Worm (Caenorhabditis elegans) whole organism, L1 larva: ENCODE results near the gene spe-10.
A peak's percentile ranks its signal among the peaks of the same experiment; 100 is the strongest.

ENCODE experiments used
- C04F5.9 ChIP-seq: sonication (generic microtip); optimal IDR thresholded peaks from 2 replicates; lab custom pipeline; 2016; ENCODE audit warnings: missing genetic modification characterization, missing compliant biosample characterization
- C16A3.4 ChIP-seq: fragments of 150-350 bp; optimal IDR thresholded peaks from 2 replicates; lab custom pipeline; 2014; ENCODE audit warnings: missing biosample characterization, missing genetic modification characterization
- F16B12.6 ChIP-seq: fragments of 150-350 bp; optimal IDR thresholded peaks from 2 replicates; lab custom pipeline; 2014; ENCODE audit warnings: missing biosample characterization, missing genetic modification characterization
- aly-2 ChIP-seq: fragments of 150-350 bp; optimal IDR thresholded peaks from 2 replicates; lab custom pipeline; 2014; ENCODE audit warnings: missing biosample characterization, missing genetic modification characterization
- ceh-8 ChIP-seq: fragments of 200-800 bp; sonication (Bioruptor generic); optimal IDR thresholded peaks from 2 replicates; lab custom pipeline; 2018; ENCODE audit warnings: mild to moderate bottlenecking, missing genetic modification characterization, moderate library complexity, missing compliant biosample characterization
- ceh-88 ChIP-seq: fragments of 200-800 bp; sonication (Bioruptor generic); IDR thresholded peaks from 2 replicates; pipeline ENCODE4 v1.3.6; 2022; ENCODE audit warnings: missing genetic modification characterization, missing compliant biosample characterization
- efl-1 ChIP-seq, 4 experiments: fragments of 150-350 bp; optimal IDR thresholded peaks in 3 of 4; peaks in 1 of 4; 1 replicate in 1 of 4; 2 replicates in 3 of 4; lab custom pipeline; 2014; ENCODE audit warnings: missing biosample characterization in 2 of 4, missing genetic modification characterization in 2 of 4, missing genetic modification reagents in 2 of 4
- elt-2 ChIP-seq: sonication (generic microtip); optimal IDR thresholded peaks from 2 replicates; lab custom pipeline; 2016; ENCODE audit warnings: missing genetic modification characterization, mild to moderate bottlenecking, inconsistent platforms, missing compliant biosample characterization, missing genetic modification reagents
- fkh-10 ChIP-seq: sonication (generic microtip); optimal IDR thresholded peaks from 2 replicates; lab custom pipeline; 2017; ENCODE audit warnings: missing biosample characterization, missing genetic modification reagents, missing genetic modification characterization
- fkh-4 ChIP-seq: sonication (generic microtip); optimal IDR thresholded peaks from 2 replicates; lab custom pipeline; 2016; ENCODE audit warnings: missing compliant biosample characterization, missing genetic modification characterization, borderline replicate concordance
- fkh-8 ChIP-seq: sonication (generic microtip); optimal IDR thresholded peaks from 2 replicates; lab custom pipeline; 2016; ENCODE audit warnings: mild to moderate bottlenecking, missing genetic modification characterization, missing compliant biosample characterization
- fos-1 ChIP-seq: fragments of 150-350 bp; optimal IDR thresholded peaks from 2 replicates; lab custom pipeline; 2014; ENCODE audit warnings: missing biosample characterization, missing genetic modification characterization
- hlh-17 ChIP-seq: fragments of 200-800 bp; sonication (Bioruptor generic); optimal IDR thresholded peaks from 2 replicates; lab custom pipeline; 2018; ENCODE audit warnings: missing genetic modification characterization, mild to moderate bottlenecking, missing compliant biosample characterization, moderate library complexity, borderline replicate concordance
- irx-1 ChIP-seq: sonication (generic microtip); optimal IDR thresholded peaks from 2 replicates; lab custom pipeline; 2016; ENCODE audit warnings: missing genetic modification characterization, missing compliant biosample characterization
- isw-1 ChIP-seq: fragments of 200-800 bp; sonication (Bioruptor generic); IDR thresholded peaks from 2 replicates; pipeline ENCODE4 v1.3.6; 2022; ENCODE audit warnings: missing genetic modification characterization, missing compliant biosample characterization
- lin-15B ChIP-seq: fragments of 150-350 bp; sonication (generic microtip); optimal IDR thresholded peaks from 3 replicates; lab custom pipeline; 2014; ENCODE audit warnings: missing biosample characterization, missing genetic modification characterization
- lir-3 ChIP-seq: sonication (generic microtip); optimal IDR thresholded peaks from 2 replicates; lab custom pipeline; 2016; ENCODE audit warnings: mild to moderate bottlenecking, missing genetic modification characterization, moderate library complexity, missing compliant biosample characterization; ENCODE audit not compliant: poor library complexity
- lsy-2 ChIP-seq, 2 experiments: fragments of 150-350 bp; optimal IDR thresholded peaks; 2 replicates each; lab custom pipeline; 2014; ENCODE audit warnings: missing biosample characterization in 2 of 2, missing genetic modification characterization in 2 of 2
- mab-9 ChIP-seq: fragments of 200-800 bp; sonication (Bioruptor generic); IDR thresholded peaks from 2 replicates; pipeline ENCODE4 v1.3.6; 2022; ENCODE audit warnings: missing genetic modification reagents, missing genetic modification characterization, missing compliant biosample characterization
- mdl-1 ChIP-seq, 2 experiments: fragments of 150-350 bp; optimal IDR thresholded peaks; 2 replicates each; lab custom pipeline; 2014 to 2017; ENCODE audit warnings: missing biosample characterization in 2 of 2, missing genetic modification characterization in 2 of 2, inconsistent platforms in 1 of 2
- nhr-19 ChIP-seq: fragments of 200-800 bp; sonication (Bioruptor generic); conservative IDR thresholded peaks from 2 replicates; pipeline ENCODE4 v1.3.6; 2022; ENCODE audit warnings: missing genetic modification characterization, missing compliant biosample characterization
- nhr-20 ChIP-seq: sonication (generic microtip); optimal IDR thresholded peaks from 2 replicates; lab custom pipeline; 2016; ENCODE audit warnings: mild to moderate bottlenecking, missing genetic modification characterization, missing compliant biosample characterization
- nhr-237 ChIP-seq: fragments of 150-350 bp; optimal IDR thresholded peaks from 2 replicates; lab custom pipeline; 2014; ENCODE audit warnings: missing biosample characterization, missing genetic modification characterization
- nhr-47 ChIP-seq: sonication (generic microtip); optimal IDR thresholded peaks from 2 replicates; lab custom pipeline; 2016; ENCODE audit warnings: mild to moderate bottlenecking, missing genetic modification characterization, moderate library complexity, missing compliant biosample characterization
- nhr-84 ChIP-seq: sonication (generic microtip); optimal IDR thresholded peaks from 2 replicates; lab custom pipeline; 2017; ENCODE audit warnings: missing biosample characterization, missing genetic modification characterization
- nhr-85 ChIP-seq: sonication (generic microtip); peaks from one replicate; lab custom pipeline; 2016; ENCODE audit warnings: missing genetic modification characterization, inconsistent platforms, missing compliant biosample characterization
- pqm-1 ChIP-seq: sonication (generic microtip); optimal IDR thresholded peaks from 3 replicates; lab custom pipeline; 2017; ENCODE audit warnings: missing biosample characterization, missing genetic modification characterization
- snu-23 ChIP-seq: sonication (generic microtip); optimal IDR thresholded peaks from 2 replicates; lab custom pipeline; 2016; ENCODE audit warnings: missing genetic modification characterization, missing compliant biosample characterization
- sox-4 ChIP-seq: sonication (generic microtip); optimal IDR thresholded peaks from 2 replicates; lab custom pipeline; 2016; ENCODE audit warnings: missing genetic modification characterization, missing compliant biosample characterization
- sup-37 ChIP-seq: fragments of 200-800 bp; sonication (Bioruptor generic); optimal IDR thresholded peaks from 2 replicates; lab custom pipeline; 2018; ENCODE audit warnings: mild to moderate bottlenecking, missing genetic modification characterization, missing compliant biosample characterization
- swsn-7 ChIP-seq: sonication (generic microtip); optimal IDR thresholded peaks from 2 replicates; lab custom pipeline; 2016; ENCODE audit warnings: missing genetic modification characterization, missing compliant biosample characterization
- tbx-2 ChIP-seq: sonication (generic microtip); optimal IDR thresholded peaks from 2 replicates; lab custom pipeline; 2016; ENCODE audit warnings: missing genetic modification characterization, missing compliant biosample characterization
- tlp-1 ChIP-seq: fragments of 150-350 bp; optimal IDR thresholded peaks from 2 replicates; lab custom pipeline; 2014; ENCODE audit warnings: missing biosample characterization, missing genetic modification characterization
- unc-130 ChIP-seq: fragments of 150-350 bp; optimal IDR thresholded peaks from 2 replicates; lab custom pipeline; 2017; ENCODE audit warnings: missing biosample characterization, missing genetic modification characterization, inconsistent platforms
- unc-30 ChIP-seq: sonication (generic microtip); optimal IDR thresholded peaks from 2 replicates; lab custom pipeline; 2017; ENCODE audit warnings: missing biosample characterization, missing genetic modification characterization
- unc-98 ChIP-seq: fragments of 200-800 bp; sonication (Bioruptor generic); IDR thresholded peaks from 2 replicates; pipeline ENCODE4 v1.3.6; 2022; ENCODE audit warnings: missing genetic modification characterization, missing compliant biosample characterization
- ztf-11 ChIP-seq, 2 experiments: sonication (generic microtip); optimal IDR thresholded peaks; 2 replicates each; lab custom pipeline; 2016 to 2017; ENCODE audit warnings: missing genetic modification characterization in 2 of 2, missing biosample characterization in 1 of 2, missing compliant biosample characterization in 1 of 2

spe-10 gene

DNA sequence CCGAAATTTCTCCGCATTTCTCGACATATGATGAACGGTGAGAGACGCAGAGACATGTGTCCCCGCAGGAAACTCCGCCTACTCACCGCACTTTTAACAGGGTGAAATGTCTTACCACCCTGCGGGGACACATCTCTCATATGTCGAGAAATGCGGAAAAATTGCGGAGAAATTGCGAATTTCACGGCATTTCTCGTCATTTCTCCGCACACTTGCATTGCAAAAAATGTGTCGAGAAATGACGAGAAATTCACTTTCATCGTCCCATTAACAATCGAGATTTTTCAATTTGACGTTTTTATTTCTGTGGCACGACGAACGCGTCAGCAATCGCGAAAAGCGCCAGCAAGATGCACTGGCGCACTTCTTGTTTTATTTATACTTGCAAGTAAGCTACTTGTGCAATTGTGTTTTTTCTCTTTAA, 42.1 kb upstream of the spe-10 start, which contains the start of gene K07C5.13 (continued):
- peak; percentile 87 for TF ChIP-seq nhr-47 (tag; lab: Kevin White, UChicago)
- peak; percentile 88 for TF ChIP-seq swsn-7 (tag; lab: Kevin White, UChicago)
- TF ChIP-seq ceh-8 (GFP tag; lab: Kevin White, UChicago) = peak; percentile 19
- peak; percentile 41 for TF ChIP-seq elt-2 (tag; lab: Kevin White, UChicago)
- TF ChIP-seq snu-23 (GFP tag; lab: Kevin White, UChicago) = peak; percentile 81
- peak; percentile 74 for TF ChIP-seq isw-1 (GFP tag; lab: Robert Waterston, UW)
- TF ChIP-seq mdl-1 (tag; optimal IDR thresholded peaks at IDR 0.05; lab: Kevin White, UChicago) = peak in 1 of 2 experiments; percentile 18
- TF ChIP-seq efl-1 (optimal IDR thresholded peaks at IDR 0.05; lab: Kevin White, UChicago) = peak; percentile 64 to 72
- peak; percentile 57 to 97 for TF ChIP-seq efl-1 (GFP tag; optimal IDR thresholded peaks at IDR 0.05 in 1 of 2; lab: Kevin White, UChicago)
- peak; percentile 47 for TF ChIP-seq unc-130 (tag; lab: Kevin White, UChicago)
- peak; percentile 28 for TF ChIP-seq F16B12.6
- TF ChIP-seq C04F5.9 = peak; percentile 17
- TF ChIP-seq lsy-2 (tag; optimal IDR thresholded peaks at IDR 0.05; lab: Kevin White, UChicago) = peak; percentile 70 to 71
- TF ChIP-seq ceh-88 = peak; percentile 57
- TF ChIP-seq lir-3 (tag; lab: Kevin White, UChicago) = peak; percentile 49
- TF ChIP-seq nhr-19 (GFP tag; lab: Robert Waterston, UW) = peak; percentile 86
- peak; percentile 78 for TF ChIP-seq nhr-20
- TF ChIP-seq lin-15B (tag; lab: Kevin White, UChicago) = peak; percentile 42
- TF ChIP-seq irx-1 (tag; lab: Kevin White, UChicago) = peak; percentile 79
- TF ChIP-seq ztf-11 (tag; optimal IDR thresholded peaks at IDR 0.05; lab: Kevin White, UChicago) = peak in 1 of 2 experiments; percentile 64
- peak; percentile 84 for TF ChIP-seq mab-9 (GFP tag; lab: Robert Waterston, UW)
- peak; percentile 73 for TF ChIP-seq unc-98
- TF ChIP-seq, all 84 proteins: peak for 50; not testable (repeated sequence) for 34

ce11 chrV:10342904-10343303, 41.1 kb upstream of the spe-10 start, which contains the start of gene K07C5.3:
Gene K07C5.3, plus strand, starts transcription at chrV:10343032.
- TF ChIP-seq fkh-8 (tag; lab: Kevin White, UChicago) (no peak), fos-1 (tag; lab: Kevin White, UChicago) (no peak), tbx-2 (no peak), unc-30 (no peak), efl-1 (optimal IDR thresholded peaks at IDR 0.05; lab: Kevin White, UChicago) (no peak), efl-1 (GFP tag; optimal IDR thresholded peaks at IDR 0.05 in 1 of 2; lab: Kevin White, UChicago) (no peak), fkh-10 (GFP tag; lab: Kevin White, UChicago) (no peak), hlh-17 (GFP tag; lab: Kevin White, UChicago) (no peak), sox-4 (tag; lab: Kevin White, UChicago) (no peak), nhr-84 (tag; lab: Kevin White, UChicago) (no peak), elt-2 (tag; lab: Kevin White, UChicago) (no peak), fkh-4 (tag; lab: Kevin White, UChicago) (no peak), sup-37 (no peak), lsy-2 (tag; optimal IDR thresholded peaks at IDR 0.05; lab: Kevin White, UChicago) (no peak), unc-98 (no peak), tlp-1 (tag; lab: Kevin White, UChicago) (no peak), pqm-1 (no peak), nhr-237 (no peak), nhr-85 (tag; lab: Kevin White, UChicago) (no peak), aly-2 (tag; lab: Kevin White, UChicago) (no peak), C16A3.4 (tag; lab: Kevin White, UChicago) (no peak)

DNA sequence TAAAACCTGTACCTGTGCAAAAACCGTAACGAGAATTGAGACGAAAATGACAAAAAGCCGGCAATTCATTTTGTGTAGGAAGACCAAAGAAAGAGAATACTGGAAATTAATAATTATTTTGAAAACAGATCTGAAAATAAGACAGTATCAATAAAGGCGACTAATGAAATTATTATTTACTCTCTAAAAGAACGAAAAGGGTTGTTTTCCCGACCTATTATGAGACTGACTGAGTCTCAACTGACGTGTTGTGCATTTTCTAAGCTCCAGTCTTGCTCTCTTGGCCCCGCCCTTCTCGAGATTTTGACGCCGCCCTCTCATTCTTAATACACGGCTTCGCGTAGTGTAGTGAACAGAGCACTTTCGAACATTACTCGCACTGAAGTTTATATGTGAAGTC, 34.0 kb upstream of the spe-10 start, which contains the start of gene K07C5.9:
TSS of gene K07C5.9 (minus strand) at position 101 of the 400 bp plus-strand sequence.
- TF ChIP-seq efl-1 (optimal IDR thresholded peaks at IDR 0.05; lab: Kevin White, UChicago) (no peak), efl-1 (GFP tag; optimal IDR thresholded peaks at IDR 0.05 in 1 of 2; lab: Kevin White, UChicago) (peak in 1 of 2 experiments; percentile 33), nhr-20 (no peak)
